Fruit fly (Drosophila melanogaster) whole organism, prepupa: Measurements from ENCODE around the gene CG8043.

ENCODE experiments used
- Eip75B ChIP-seq: fragments of 200-800 bp; sonication (Bioruptor generic); optimal IDR thresholded peaks from 3 replicates; lab custom pipeline; 2016; ENCODE audit warnings: missing biosample characterization, missing genetic modification characterization
- Sox102F ChIP-seq: fragments of 200-800 bp; sonication (Bioruptor generic); optimal IDR thresholded peaks from 2 replicates; lab custom pipeline; 2016; ENCODE audit warnings: missing biosample characterization, mild to moderate bottlenecking, missing genetic modification characterization
- pdm3 ChIP-seq: fragments of 200-800 bp; sonication (Bioruptor generic); optimal IDR thresholded peaks from 3 replicates; lab custom pipeline; 2016; ENCODE audit warnings: missing biosample characterization, missing genetic modification characterization

DNA sequence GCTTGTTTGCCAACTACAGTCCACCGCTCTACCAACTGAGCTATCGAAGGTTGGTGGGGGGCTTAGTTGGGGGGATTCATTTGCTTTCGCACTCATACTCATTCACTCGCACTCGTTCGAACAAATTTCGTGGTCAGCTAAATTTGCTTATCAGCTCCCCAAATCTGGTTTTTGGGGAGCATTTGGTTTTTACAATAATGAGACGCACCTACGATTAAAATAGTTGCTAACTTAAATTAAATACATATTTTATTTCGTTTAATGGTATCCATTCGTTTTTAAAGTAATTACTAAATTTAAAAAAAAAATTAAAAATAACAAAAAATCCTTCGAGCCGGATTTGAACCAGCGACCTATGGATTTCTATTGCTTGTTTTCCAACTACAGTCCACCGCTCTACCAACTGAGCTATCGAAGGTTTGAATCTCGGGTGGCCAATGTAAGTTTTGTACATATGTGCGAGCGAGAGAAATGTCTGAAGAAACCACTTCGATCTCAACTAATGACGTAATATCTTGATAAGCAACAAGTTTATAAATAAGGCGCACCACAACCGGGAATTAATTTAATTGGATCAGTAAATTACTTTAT lies 34.2 kb upstream of the CG8043 start:
- TF ChIP-seq Sox102F (GFP tag; lab: Kevin White, UChicago) (no peak), Eip75B (GFP tag; lab: Kevin White, UChicago) (no peak), pdm3 (GFP tag; lab: Kevin White, UChicago) (no peak)
